Fruit fly (Drosophila melanogaster) whole organism, embryonic: ENCODE data around the gene CG9328.

Experiments used
- Adf1 ChIP-seq: fragments of 200-800 bp; sonication (Bioruptor generic); IDR thresholded peaks from 2 replicates; pipeline ENCODE4 v1.3.6; 2022; ENCODE audit warnings: missing biosample characterization, missing genetic modification characterization
- CG11504 ChIP-seq: fragments of 200-800 bp; sonication (Bioruptor generic); optimal IDR thresholded peaks from 3 replicates; lab custom pipeline; 2019; ENCODE audit warnings: missing biosample characterization, mild to moderate bottlenecking, missing genetic modification characterization, moderate library complexity
- CG1233 ChIP-seq: fragments of 200-800 bp; sonication (Bioruptor generic); optimal IDR thresholded peaks from 4 replicates; lab custom pipeline; 2018; ENCODE audit warnings: missing biosample characterization, mild to moderate bottlenecking, missing genetic modification characterization
- CG13287 ChIP-seq: fragments of 200-800 bp; sonication (Bioruptor generic); IDR thresholded peaks from 2 replicates; pipeline ENCODE4 v1.3.6; 2022; ENCODE audit warnings: missing biosample characterization, missing genetic modification characterization; ENCODE audit not compliant: partially characterized antibody
- CG13424 ChIP-seq: fragments of 200-800 bp; sonication (Bioruptor generic); optimal IDR thresholded peaks from 2 replicates; lab custom pipeline; 2019; ENCODE audit warnings: missing biosample characterization, mild to moderate bottlenecking, missing genetic modification characterization, moderate library complexity
- CG15514 ChIP-seq: fragments of 200-800 bp; sonication (Bioruptor generic); optimal IDR thresholded peaks from 3 replicates; lab custom pipeline; 2017; ENCODE audit warnings: missing biosample characterization, missing genetic modification characterization, mild to moderate bottlenecking, moderate library complexity, missing genetic modification reagents
- CG1602 ChIP-seq: fragments of 200-800 bp; sonication (Bioruptor generic); optimal IDR thresholded peaks from 3 replicates; lab custom pipeline; 2016; ENCODE audit warnings: missing biosample characterization, missing genetic modification characterization
- CG17385 ChIP-seq: fragments of 200-800 bp; sonication (Bioruptor generic); optimal IDR thresholded peaks from 3 replicates; lab custom pipeline; 2018; ENCODE audit warnings: missing biosample characterization, mild to moderate bottlenecking, missing genetic modification characterization
- CG32532 ChIP-seq: fragments of 200-800 bp; sonication (Bioruptor generic); IDR thresholded peaks from 2 replicates; pipeline ENCODE4 v1.3.6; 2022; ENCODE audit warnings: missing biosample characterization, missing genetic modification characterization
- CG34224 ChIP-seq: fragments of 200-800 bp; sonication (Bioruptor generic); IDR thresholded peaks from 3 replicates; pipeline ENCODE4 v1.3.6; 2022; ENCODE audit warnings: missing biosample characterization, missing genetic modification characterization; ENCODE audit not compliant: partially characterized antibody
- CG42726 ChIP-seq: fragments of 200-800 bp; sonication (Bioruptor generic); IDR thresholded peaks from 2 replicates; pipeline ENCODE4 v1.3.6; 2022; ENCODE audit warnings: missing biosample characterization, missing genetic modification characterization; ENCODE audit not compliant: partially characterized antibody
- CG5953 ChIP-seq: fragments of 200-800 bp; sonication (Bioruptor generic); IDR thresholded peaks from 2 replicates; pipeline ENCODE4 v1.3.6; 2022; ENCODE audit warnings: missing biosample characterization, missing genetic modification characterization
- CG7987 ChIP-seq: fragments of 200-800 bp; sonication (Bioruptor generic); optimal IDR thresholded peaks from 2 replicates; lab custom pipeline; 2018; ENCODE audit warnings: missing biosample characterization, mild to moderate bottlenecking, missing genetic modification characterization, moderate library complexity
- CG8290 ChIP-seq, 3 experiments: fragments of 200-800 bp; sonication (Bioruptor generic); optimal IDR thresholded peaks; 2 replicates each; lab custom pipeline; 2016 to 2019; ENCODE audit warnings: missing biosample characterization in 3 of 3, missing genetic modification characterization in 3 of 3, mild to moderate bottlenecking in 2 of 3, moderate library complexity in 1 of 3
- CG8924 ChIP-seq: fragments of 200-800 bp; optimal IDR thresholded peaks from 3 replicates; lab custom pipeline; 2019; ENCODE audit warnings: missing biosample characterization, mild to moderate bottlenecking, missing genetic modification characterization, moderate library complexity
- CG9215 ChIP-seq: fragments of 200-800 bp; sonication (Bioruptor generic); IDR thresholded peaks from 2 replicates; pipeline ENCODE4 v1.3.6; 2022; ENCODE audit warnings: missing biosample characterization, missing genetic modification characterization
- CG9797 ChIP-seq: fragments of 200-800 bp; sonication (Bioruptor generic); optimal IDR thresholded peaks from 3 replicates; lab custom pipeline; 2018; ENCODE audit warnings: missing biosample characterization, mild to moderate bottlenecking, missing genetic modification characterization
- Camta ChIP-seq: fragments of 200-800 bp; sonication (Bioruptor generic); optimal IDR thresholded peaks from 2 replicates; lab custom pipeline; 2016; ENCODE audit warnings: missing biosample characterization, missing genetic modification characterization
- Dip2 ChIP-seq: fragments of 200-800 bp; sonication (Bioruptor generic); IDR thresholded peaks from 2 replicates; pipeline ENCODE4 v1.3.6; 2022; ENCODE audit warnings: missing biosample characterization, missing genetic modification characterization
- Doc3 ChIP-seq: fragments of 200-800 bp; sonication (Bioruptor generic); IDR thresholded peaks from 3 replicates; pipeline ENCODE4 v1.3.6; 2022; ENCODE audit warnings: missing biosample characterization, missing genetic modification characterization; ENCODE audit not compliant: partially characterized antibody
- Dref ChIP-seq: fragments of 200-800 bp; sonication (Bioruptor generic); IDR thresholded peaks from 2 replicates; pipeline ENCODE4 v1.3.6; 2022; ENCODE audit warnings: missing biosample characterization, missing genetic modification characterization
- ERR ChIP-seq: fragments of 200-800 bp; sonication (Bioruptor generic); optimal IDR thresholded peaks from 2 replicates; lab custom pipeline; 2016; ENCODE audit warnings: missing biosample characterization, missing genetic modification characterization
- HLHmδ ChIP-seq: fragments of 200-800 bp; sonication (Bioruptor generic); optimal IDR thresholded peaks from 2 replicates; lab custom pipeline; 2018; ENCODE audit warnings: missing biosample characterization, mild to moderate bottlenecking, missing genetic modification characterization, moderate library complexity
- HmgD ChIP-seq: fragments of 200-800 bp; sonication (Bioruptor generic); optimal IDR thresholded peaks from 3 replicates; lab custom pipeline; 2016; ENCODE audit warnings: missing biosample characterization, missing genetic modification characterization
- Nf-YC ChIP-seq: fragments of 200-800 bp; optimal IDR thresholded peaks from 3 replicates; lab custom pipeline; 2019; ENCODE audit warnings: missing biosample characterization, mild to moderate bottlenecking, missing genetic modification characterization, moderate library complexity
- PHDP ChIP-seq: fragments of 200-800 bp; sonication (Bioruptor generic); optimal IDR thresholded peaks from 3 replicates; lab custom pipeline; 2018; ENCODE audit warnings: missing biosample characterization, mild to moderate bottlenecking, missing genetic modification characterization, moderate library complexity
- Rfx ChIP-seq: fragments of 200-800 bp; sonication (Bioruptor generic); IDR thresholded peaks from 2 replicates; pipeline ENCODE4 v1.3.6; 2022; ENCODE audit warnings: missing biosample characterization, missing genetic modification characterization
- Side ChIP-seq: fragments of 200-800 bp; sonication (Bioruptor generic); optimal IDR thresholded peaks from 2 replicates; lab custom pipeline; 2016; ENCODE audit warnings: missing biosample characterization, missing genetic modification characterization
- aop ChIP-seq: fragments of 200-800 bp; sonication (Bioruptor generic); IDR thresholded peaks from 2 replicates; pipeline ENCODE4 v1.3.6; 2022; ENCODE audit warnings: missing biosample characterization, missing genetic modification characterization
- az2 ChIP-seq: fragments of 200-800 bp; sonication (Bioruptor generic); optimal IDR thresholded peaks from 3 replicates; lab custom pipeline; 2016; ENCODE audit warnings: missing biosample characterization, missing genetic modification characterization
- bab2 ChIP-seq: fragments of 200-800 bp; sonication (Bioruptor generic); optimal IDR thresholded peaks from 2 replicates; lab custom pipeline; 2016; ENCODE audit warnings: missing biosample characterization, missing genetic modification characterization
- bsh ChIP-seq, 2 experiments: fragments of 200-800 bp; sonication (Bioruptor generic); optimal IDR thresholded peaks; 2 replicates each; lab custom pipeline; 2017 to 2018; ENCODE audit warnings: mild to moderate bottlenecking in 2 of 2, missing biosample characterization in 2 of 2, missing genetic modification characterization in 2 of 2, moderate library complexity in 1 of 2
- cad ChIP-seq: fragments of >200 bp; optimal IDR thresholded peaks from 2 replicates; lab custom pipeline; 2017; ENCODE audit warnings: missing biosample characterization, missing genetic modification characterization
- caup ChIP-seq: fragments of 200-800 bp; sonication (Bioruptor generic); optimal IDR thresholded peaks from 3 replicates; lab custom pipeline; 2017; ENCODE audit warnings: missing biosample characterization, mild to moderate bottlenecking, missing genetic modification characterization, moderate library complexity; ENCODE audit not compliant: severe bottlenecking
- chm ChIP-seq: fragments of 200-800 bp; sonication (Bioruptor generic); IDR thresholded peaks from 2 replicates; pipeline ENCODE4 v1.3.6; 2022; ENCODE audit warnings: missing biosample characterization, missing genetic modification characterization
- grau ChIP-seq: fragments of 200-800 bp; optimal IDR thresholded peaks from 3 replicates; lab custom pipeline; 2019; ENCODE audit warnings: missing biosample characterization, mild to moderate bottlenecking, missing genetic modification characterization, moderate library complexity
- gro ChIP-seq: fragments of 200-800 bp; sonication (Bioruptor generic); optimal IDR thresholded peaks from 2 replicates; lab custom pipeline; 2016; ENCODE audit warnings: missing biosample characterization, missing genetic modification characterization
- hb ChIP-seq: fragments of 200-800 bp; sonication (Bioruptor generic); IDR thresholded peaks from 3 replicates; pipeline ENCODE4 v1.3.6; 2022; ENCODE audit warnings: missing biosample characterization, missing genetic modification characterization; ENCODE audit not compliant: partially characterized antibody
- jigr1 ChIP-seq: fragments of 200-800 bp; sonication (Bioruptor generic); IDR thresholded peaks from 3 replicates; pipeline ENCODE4 v1.3.6; 2022; ENCODE audit warnings: missing biosample characterization, missing genetic modification characterization
- jumu ChIP-seq: fragments of 200-800 bp; sonication (Bioruptor generic); optimal IDR thresholded peaks from 3 replicates; lab custom pipeline; 2016; ENCODE audit warnings: missing biosample characterization, missing genetic modification characterization
- lola ChIP-seq, 3 experiments: fragments of >200 bp in 2 of 3; fragments of 200-800 bp in 1 of 3; sonication (Bioruptor generic) in 1 of 3; optimal IDR thresholded peaks; 2 replicates each; lab custom pipeline; 2017 to 2019; ENCODE audit warnings: missing biosample characterization in 3 of 3, missing genetic modification characterization in 3 of 3, mild to moderate bottlenecking in 1 of 3, moderate library complexity in 1 of 3
- onecut ChIP-seq: fragments of 200-800 bp; sonication (Bioruptor generic); IDR thresholded peaks from 2 replicates; pipeline ENCODE4 v1.3.6; 2022; ENCODE audit warnings: missing biosample characterization, missing genetic modification characterization
- otp ChIP-seq: fragments of 200-800 bp; sonication (Bioruptor generic); IDR thresholded peaks from 3 replicates; pipeline ENCODE4, ENCODE4 v1.3.6; 2022; ENCODE audit warnings: missing biosample characterization, missing genetic modification characterization
- pan ChIP-seq, 4 experiments: fragments of >200 bp in 3 of 4; fragments of 200-800 bp in 1 of 4; sonication (Bioruptor generic) in 1 of 4; optimal IDR thresholded peaks in 3 of 4; IDR thresholded peaks in 1 of 4; 2 replicates each; pipeline versions ENCODE4 v1.3.6 to Lab custom; 2017 to 2022; ENCODE audit warnings: missing biosample characterization in 2 of 4, missing genetic modification characterization in 2 of 4, mixed read lengths in 1 of 4
- prd ChIP-seq, 3 experiments: fragments of >200 bp in 2 of 3; fragments of 200-800 bp in 1 of 3; sonication (Bioruptor generic) in 1 of 3; optimal IDR thresholded peaks in 2 of 3; IDR thresholded peaks in 1 of 3; 2 replicates in 2 of 3; 3 replicates in 1 of 3; pipeline versions ENCODE4 v1.3.6 to Lab custom; 2017 to 2022; ENCODE audit warnings: missing biosample characterization in 1 of 3, missing genetic modification characterization in 1 of 3
- scrt ChIP-seq: fragments of 200-800 bp; sonication (Bioruptor generic); optimal IDR thresholded peaks from 2 replicates; lab custom pipeline; 2018; ENCODE audit warnings: missing biosample characterization, mild to moderate bottlenecking, missing genetic modification characterization, moderate library complexity
- sr ChIP-seq: fragments of 200-800 bp; sonication (Bioruptor generic); IDR thresholded peaks from 3 replicates; pipeline ENCODE4 v1.3.6; 2022; ENCODE audit warnings: missing biosample characterization, missing genetic modification characterization
- tx ChIP-seq: fragments of 200-800 bp; sonication (Bioruptor generic); optimal IDR thresholded peaks from 2 replicates; lab custom pipeline; 2016; ENCODE audit warnings: missing biosample characterization, missing genetic modification characterization

CG9328 gene

dm6 chr2L:20770242-20770769, 27.2 kb upstream of the CG9328 start, which contains the start of gene cad (continued):
- no peak for TF ChIP-seq CG9215 (GFP tag; lab: Robert Waterston, UW)
- TF ChIP-seq HLHmδ (GFP tag; lab: Kevin White, UChicago), result peak; percentile 3
- no peak for TF ChIP-seq Dref
- TF ChIP-seq ERR (GFP tag; lab: Kevin White, UChicago), result no peak
- TF ChIP-seq Dip2, result no peak
- TF ChIP-seq CG13287 (GFP tag; lab: Robert Waterston, UW), result peak; percentile 27; the same call in 1 of the 2 replicates
- TF ChIP-seq caup, result peak; percentile 40
- peak; percentile 60 for TF ChIP-seq Rfx (GFP tag; lab: Robert Waterston, UW)
- TF ChIP-seq Nf-YC (tag; lab: Kevin White, UChicago), result peak; percentile 98
- peak; percentile 45 for TF ChIP-seq CG15514
- peak; percentile 10 for TF ChIP-seq CG17385 (GFP tag; lab: Kevin White, UChicago)
- no peak for TF ChIP-seq Camta (GFP tag; lab: Kevin White, UChicago)
- TF ChIP-seq CG11504 (tag; lab: Kevin White, UChicago), result no peak
- peak; percentile 1 for TF ChIP-seq Side (GFP tag; lab: Kevin White, UChicago)
- peak; percentile 94 for TF ChIP-seq cad
- TF ChIP-seq bab2, result no peak
- no peak for TF ChIP-seq CG9797 (GFP tag; lab: Kevin White, UChicago)
- no peak for TF ChIP-seq onecut (GFP tag; lab: Robert Waterston, UW)
- no peak for TF ChIP-seq Doc3 (GFP tag; lab: Robert Waterston, UW)
- TF ChIP-seq jumu (GFP tag; lab: Kevin White, UChicago), result no peak
- peak; percentile 59 for TF ChIP-seq CG7987 (GFP tag; lab: Kevin White, UChicago)
- no peak for TF ChIP-seq pan (optimal IDR thresholded peaks at IDR 0.05; lab: Kevin White, UChicago)
- TF ChIP-seq pan (GFP tag; optimal IDR thresholded peaks at IDR 0.05 in 1 of 2, IDR thresholded peaks at IDR 0.05 in 1 of 2), result peak in 1 of 2 experiments; percentile 71
- peak; percentile 12 for TF ChIP-seq grau (tag; lab: Kevin White, UChicago)
- peak; percentile 58; the same call in 2 of the 3 replicates for TF ChIP-seq otp (GFP tag; lab: Robert Waterston, UW)
- peak; percentile 3 for TF ChIP-seq PHDP
- no peak for TF ChIP-seq CG1233 (GFP tag; lab: Kevin White, UChicago)
- no peak for TF ChIP-seq CG8924 (tag; lab: Kevin White, UChicago)
- no peak for TF ChIP-seq hb
- TF ChIP-seq CG13424 (tag; lab: Kevin White, UChicago), result peak; percentile 11
- peak; percentile 68 for TF ChIP-seq CG42726 (GFP tag; lab: Robert Waterston, UW)
- TF ChIP-seq lola (GFP tag; optimal IDR thresholded peaks at IDR 0.05; lab: Kevin White, UChicago), result no peak
- TF ChIP-seq CG1602 (GFP tag; lab: Kevin White, UChicago), result no peak
- no peak for TF ChIP-seq tx
- TF ChIP-seq Adf1 (GFP tag; lab: Robert Waterston, UW), result peak; percentile 81
- peak; percentile 9 for TF ChIP-seq scrt
- TF ChIP-seq bsh (GFP tag; optimal IDR thresholded peaks at IDR 0.05; lab: Kevin White, UChicago), result peak in 1 of 2 experiments; percentile 18
- TF ChIP-seq gro (GFP tag; lab: Kevin White, UChicago), result peak; percentile 35
- TF ChIP-seq az2, result no peak
- no peak for TF ChIP-seq CG8290 (GFP tag; optimal IDR thresholded peaks at IDR 0.05; lab: Kevin White, UChicago)
- TF ChIP-seq CG8290 (tag; optimal IDR thresholded peaks at IDR 0.05; lab: Kevin White, UChicago), result peak in 1 of 2 experiments; percentile 36
- TF ChIP-seq prd (optimal IDR thresholded peaks at IDR 0.05; lab: Kevin White, UChicago), result no peak
- no peak for TF ChIP-seq prd (GFP tag; IDR thresholded peaks at IDR 0.05; lab: Robert Waterston, UW)
- peak; percentile 52; the same call in 1 of the 2 replicates for TF ChIP-seq CG32532 (GFP tag; lab: Robert Waterston, UW)
- peak; percentile 59 for TF ChIP-seq chm (GFP tag; lab: Robert Waterston, UW)
- peak; percentile 62; the same call in 1 of the 2 replicates for TF ChIP-seq aop
- peak; percentile 55; the same call in 1 of the 3 replicates for TF ChIP-seq sr (GFP tag; lab: Robert Waterston, UW)
- no peak for TF ChIP-seq CG34224 (GFP tag; lab: Robert Waterston, UW)
- no peak for TF ChIP-seq jigr1 (GFP tag; lab: Robert Waterston, UW)
- TF ChIP-seq HmgD, result peak; percentile 35
- TF ChIP-seq CG5953 (GFP tag; lab: Robert Waterston, UW), result 0 out of 2 replicates have a peak, but pooled peaks have one; percentile 26
